Worm (Caenorhabditis elegans) whole organism, L4 larva: ENCODE data around the gene sra-9.
A peak's percentile ranks its signal among the peaks of the same experiment; 100 is the strongest.

Experiments
- F44E2.7 ChIP-seq: fragments of 200-800 bp; sonication (Bioruptor generic); IDR thresholded peaks from 2 replicates; pipeline ENCODE4 v2.1.2; 2022; ENCODE audit warnings: missing genetic modification characterization, missing compliant biosample characterization
- F49E8.2 ChIP-seq: sonication (generic microtip); optimal IDR thresholded peaks from 2 replicates; lab custom pipeline; 2016; ENCODE audit warnings: missing compliant biosample characterization, mild to moderate bottlenecking, missing genetic modification characterization, borderline replicate concordance
- T20F7.1 ChIP-seq: fragments of 200-800 bp; sonication (Bioruptor generic); optimal IDR thresholded peaks from 2 replicates; lab custom pipeline; 2018; ENCODE audit warnings: mild to moderate bottlenecking, missing genetic modification characterization, missing compliant biosample characterization
- T26A8.4 ChIP-seq: fragments of 200-800 bp; sonication (Bioruptor generic); IDR thresholded peaks from 2 replicates; pipeline ENCODE4 v1.3.6; 2022; ENCODE audit warnings: missing genetic modification characterization, missing compliant biosample characterization
- Y75B8A.6 ChIP-seq: fragments of 200-800 bp; sonication (Bioruptor generic); IDR thresholded peaks from 2 replicates; pipeline ENCODE4 v1.3.6; 2022; ENCODE audit warnings: missing genetic modification reagents, missing genetic modification characterization, missing compliant biosample characterization
- ZK546.5 ChIP-seq, 2 experiments: sonication (generic microtip); optimal IDR thresholded peaks; 2 replicates each; lab custom pipeline; 2017; ENCODE audit warnings: missing biosample characterization in 2 of 2, missing genetic modification characterization in 2 of 2
- ceh-28 ChIP-seq: fragments of 150-350 bp; optimal IDR thresholded peaks from 2 replicates; lab custom pipeline; 2014; ENCODE audit warnings: missing biosample characterization, missing genetic modification reagents, missing genetic modification characterization
- ceh-44 ChIP-seq: fragments of 200-800 bp; sonication (Bioruptor generic); IDR thresholded peaks from 2 replicates; pipeline ENCODE4 v1.3.6; 2022; ENCODE audit warnings: missing genetic modification reagents, missing genetic modification characterization, missing compliant biosample characterization
- ceh-82 ChIP-seq: sonication (generic microtip); optimal IDR thresholded peaks from 2 replicates; lab custom pipeline; 2017; ENCODE audit warnings: missing biosample characterization, missing genetic modification characterization
- daf-19 ChIP-seq: fragments of 200-800 bp; sonication (Bioruptor generic); conservative IDR thresholded peaks from 2 replicates; pipeline ENCODE4 v1.3.6; 2022; ENCODE audit warnings: missing genetic modification characterization, missing compliant biosample characterization
- dmd-8 ChIP-seq: fragments of 200-800 bp; sonication (Bioruptor generic); IDR thresholded peaks from 2 replicates; pipeline ENCODE4 v1.3.6; 2022; ENCODE audit warnings: missing genetic modification characterization, missing compliant biosample characterization
- fkh-10 ChIP-seq: fragments of 150-350 bp; optimal IDR thresholded peaks from 2 replicates; lab custom pipeline; 2014; ENCODE audit warnings: missing biosample characterization, missing genetic modification reagents, missing genetic modification characterization
- hif-1 ChIP-seq, 2 experiments: sonication (generic microtip); optimal IDR thresholded peaks; 2 replicates each; lab custom pipeline; 2016 to 2017; ENCODE audit warnings: missing compliant biosample characterization in 2 of 2, missing genetic modification characterization in 2 of 2, missing genetic modification reagents in 2 of 2, missing genotype in 2 of 2, mild to moderate bottlenecking in 1 of 2
- hlh-30 ChIP-seq: sonication (generic microtip); optimal IDR thresholded peaks from 2 replicates; lab custom pipeline; 2017; ENCODE audit warnings: antibody characterized with exemption, mild to moderate bottlenecking, missing genetic modification characterization, missing compliant biosample characterization; ENCODE audit not compliant: insufficient read depth
- hmg-1.1 ChIP-seq: fragments of 200-800 bp; sonication (Bioruptor generic); IDR thresholded peaks from 2 replicates; pipeline ENCODE4 v1.3.6; 2022; ENCODE audit warnings: missing genetic modification reagents, missing genetic modification characterization, missing compliant biosample characterization
- lin-1 ChIP-seq: fragments of 200-800 bp; sonication (Bioruptor generic); IDR thresholded peaks from 2 replicates; pipeline ENCODE4 v1.3.6; 2022; ENCODE audit warnings: missing genetic modification reagents, missing genetic modification characterization, missing compliant biosample characterization
- lin-38 ChIP-seq: fragments of 200-800 bp; sonication (Bioruptor generic); IDR thresholded peaks from 2 replicates; pipeline ENCODE4 v1.3.6; 2022; ENCODE audit warnings: missing genetic modification reagents, missing genetic modification characterization, missing compliant biosample characterization
- lir-3 ChIP-seq: sonication (generic microtip); optimal IDR thresholded peaks from 2 replicates; lab custom pipeline; 2016; ENCODE audit warnings: mild to moderate bottlenecking, missing genetic modification characterization, missing compliant biosample characterization
- lsy-2 ChIP-seq, 2 experiments: fragments of 150-350 bp in 1 of 2; sonication (generic microtip) in 1 of 2; optimal IDR thresholded peaks; 2 replicates each; lab custom pipeline; 2014 to 2017; ENCODE audit warnings: missing biosample characterization in 2 of 2, missing genetic modification characterization in 2 of 2
- madf-5 ChIP-seq, 2 experiments: fragments of 200-800 bp; sonication (Bioruptor generic); IDR thresholded peaks; 2 replicates each; pipeline ENCODE4 v1.3.6; 2022; ENCODE audit warnings: missing compliant biosample characterization in 2 of 2, missing genetic modification characterization in 2 of 2
- mdt-29 ChIP-seq: fragments of 200-800 bp; sonication (Bioruptor generic); IDR thresholded peaks from 2 replicates; pipeline ENCODE4 v1.3.6; 2022; ENCODE audit warnings: missing genetic modification reagents, missing genetic modification characterization, missing compliant biosample characterization
- mes-2 ChIP-seq: sonication (generic microtip); optimal IDR thresholded peaks from 2 replicates; lab custom pipeline; 2016; ENCODE audit warnings: missing genotype, mild to moderate bottlenecking, missing genetic modification characterization, missing compliant biosample characterization; ENCODE audit not compliant: poor library complexity, severe bottlenecking
- mxl-2 ChIP-seq: fragments of 200-800 bp; sonication (Bioruptor generic); conservative IDR thresholded peaks from 2 replicates; pipeline ENCODE4 v1.3.6; 2022; ENCODE audit warnings: missing genetic modification reagents, missing genetic modification characterization, missing compliant biosample characterization
- mxl-3 ChIP-seq: fragments of 200-800 bp; sonication (Bioruptor generic); optimal IDR thresholded peaks from 2 replicates; lab custom pipeline; 2018; ENCODE audit warnings: mild to moderate bottlenecking, missing genetic modification characterization, missing compliant biosample characterization
- nhr-102 ChIP-seq: sonication (generic microtip); optimal IDR thresholded peaks from 2 replicates; lab custom pipeline; 2016; ENCODE audit warnings: mild to moderate bottlenecking, missing genetic modification characterization, moderate library complexity, missing compliant biosample characterization
- nhr-11 ChIP-seq: fragments of 150-350 bp; optimal IDR thresholded peaks from 2 replicates; lab custom pipeline; 2014; ENCODE audit warnings: missing biosample characterization, missing genetic modification characterization
- nhr-111 ChIP-seq: fragments of 200-800 bp; sonication (Bioruptor generic); optimal IDR thresholded peaks from 2 replicates; lab custom pipeline; 2018; ENCODE audit warnings: mild to moderate bottlenecking, missing genetic modification characterization, missing compliant biosample characterization
- nhr-237 ChIP-seq: sonication (generic microtip); optimal IDR thresholded peaks from 2 replicates; lab custom pipeline; 2017; ENCODE audit warnings: missing biosample characterization, missing genetic modification characterization
- nhr-28 ChIP-seq: fragments of 150-350 bp; optimal IDR thresholded peaks from 2 replicates; lab custom pipeline; 2014; ENCODE audit warnings: missing biosample characterization, missing genetic modification characterization
- nhr-41 ChIP-seq: fragments of 200-800 bp; sonication (Bioruptor generic); IDR thresholded peaks from 2 replicates; pipeline ENCODE4 v1.3.6; 2022; ENCODE audit warnings: missing genetic modification reagents, missing genetic modification characterization, missing compliant biosample characterization
- nhr-42 ChIP-seq: fragments of 200-800 bp; sonication (Bioruptor generic); IDR thresholded peaks from 2 replicates; pipeline ENCODE4 v1.3.6; 2022; ENCODE audit warnings: missing genetic modification characterization, missing compliant biosample characterization
- nhr-48 ChIP-seq: sonication (generic microtip); optimal IDR thresholded peaks from 2 replicates; lab custom pipeline; 2016; ENCODE audit warnings: mild to moderate bottlenecking, missing genetic modification characterization, missing compliant biosample characterization
- nhr-6 ChIP-seq: fragments of 150-350 bp; optimal IDR thresholded peaks from 2 replicates; lab custom pipeline; 2014; ENCODE audit warnings: missing biosample characterization, missing genetic modification characterization
- nhr-77 ChIP-seq: fragments of 150-350 bp; optimal IDR thresholded peaks from 2 replicates; lab custom pipeline; 2014; ENCODE audit warnings: missing biosample characterization, missing genetic modification characterization
- php-3 ChIP-seq: fragments of 200-800 bp; sonication (Bioruptor generic); IDR thresholded peaks from 2 replicates; pipeline ENCODE4 v1.3.6; 2022; ENCODE audit warnings: missing genetic modification reagents, missing genetic modification characterization, missing compliant biosample characterization
- sdz-12 ChIP-seq: fragments of 200-800 bp; sonication (Bioruptor generic); optimal IDR thresholded peaks from 2 replicates; lab custom pipeline; 2018; ENCODE audit warnings: mild to moderate bottlenecking, missing genetic modification characterization, missing compliant biosample characterization
- set-16 ChIP-seq: fragments of 200-800 bp; sonication (Bioruptor generic); IDR thresholded peaks from 2 replicates; pipeline ENCODE4 v1.3.6; 2022; ENCODE audit warnings: missing genetic modification reagents, missing genetic modification characterization, missing compliant biosample characterization
- snpc-4 ChIP-seq: fragments of 150-350 bp; optimal IDR thresholded peaks from 2 replicates; lab custom pipeline; 2014; ENCODE audit warnings: missing biosample characterization, missing genetic modification characterization
- tra-1 ChIP-seq: fragments of 200-800 bp; sonication (Bioruptor generic); IDR thresholded peaks from 2 replicates; pipeline ENCODE4 v1.3.6; 2022; ENCODE audit warnings: missing genetic modification reagents, missing genetic modification characterization, missing compliant biosample characterization
- unc-130 ChIP-seq: sonication (generic microtip); optimal IDR thresholded peaks from 2 replicates; lab custom pipeline; 2016; ENCODE audit warnings: missing genetic modification reagents, missing genetic modification characterization, missing compliant biosample characterization
- unc-39 ChIP-seq: sonication (generic microtip); optimal IDR thresholded peaks from 2 replicates; lab custom pipeline; 2017; ENCODE audit warnings: missing biosample characterization, missing genetic modification characterization
- unc-62 ChIP-seq, 3 experiments: fragments of 150-350 bp in 1 of 3; sonication (generic microtip); optimal IDR thresholded peaks in 2 of 3; peaks in 1 of 3; 1 replicate in 1 of 3; 2 replicates in 2 of 3; lab custom pipeline; 2014 to 2017; ENCODE audit warnings: missing biosample characterization in 3 of 3, missing genetic modification characterization in 3 of 3, missing genetic modification reagents in 3 of 3, missing genotype in 1 of 3
- vab-7 ChIP-seq: fragments of 200-800 bp; sonication (Bioruptor generic); IDR thresholded peaks from 2 replicates; pipeline ENCODE4 v1.3.6; 2022; ENCODE audit warnings: missing genetic modification reagents, missing genetic modification characterization, missing compliant biosample characterization
- zag-1 ChIP-seq: fragments of 150-350 bp; optimal IDR thresholded peaks from 2 replicates; lab custom pipeline; 2014; ENCODE audit warnings: missing biosample characterization, missing genetic modification characterization
- zfp-2 ChIP-seq: sonication (generic microtip); optimal IDR thresholded peaks from 2 replicates; lab custom pipeline; 2016; ENCODE audit warnings: mild to moderate bottlenecking, missing genetic modification characterization, missing compliant biosample characterization

sra-9 gene

ce11 chrII:9487337-9487950 is 44.7 kb upstream of the sra-9 start, which contains the start of gene T19H5.4 (continued):
- TF ChIP-seq T26A8.4 (GFP tag; lab: Robert Waterston, UW) (peak; percentile 43; the same call in 1 of the 2 replicates), lin-38 (no peak), ceh-82 (tag; lab: Kevin White, UChicago) (no peak), mes-2 (peak; percentile 48), lin-1 (GFP tag; lab: Robert Waterston, UW) (peak; percentile 64; the same call in 1 of the 2 replicates), nhr-237 (no peak), tra-1 (GFP tag; lab: Robert Waterston, UW) (peak; percentile 46; the same call in 1 of the 2 replicates), dmd-8 (no peak), ceh-44 (no peak), madf-5 (GFP tag; IDR thresholded peaks at IDR 0.05; lab: Robert Waterston, UW) (no peak), lsy-2 (tag; optimal IDR thresholded peaks at IDR 0.05; lab: Kevin White, UChicago) (peak in 1 of 2 experiments; percentile 3), hif-1 (tag; optimal IDR thresholded peaks at IDR 0.05; lab: Kevin White, UChicago) (peak in 1 of 2 experiments; percentile 64), fkh-10 (GFP tag; lab: Kevin White, UChicago) (no peak), nhr-102 (tag; lab: Kevin White, UChicago) (no peak), nhr-11 (peak; percentile 48), zag-1 (tag; lab: Kevin White, UChicago) (no peak), ZK546.5 (tag; optimal IDR thresholded peaks at IDR 0.05; lab: Kevin White, UChicago) (no peak), mdt-29 (GFP tag; lab: Robert Waterston, UW) (peak; percentile 71; the same call in 1 of the 2 replicates), set-16 (peak; percentile 68), vab-7 (GFP tag; lab: Robert Waterston, UW) (0 out of 2 replicates have a peak, but pooled peaks have one; percentile 37), unc-39 (no peak), nhr-77 (peak; percentile 12), mxl-2 (GFP tag; lab: Robert Waterston, UW) (no peak), nhr-42 (GFP tag; lab: Robert Waterston, UW) (no peak)

- TF ChIP-seq sdz-12 (GFP tag; lab: Kevin White, UChicago) (no peak), php-3 (no peak), mxl-3 (GFP tag; lab: Kevin White, UChicago) (no peak), unc-62 (GFP tag; optimal IDR thresholded peaks at IDR 0.05 in 1 of 2; lab: Kevin White, UChicago) (peak in 1 of 2 experiments; percentile 98), unc-62 (tag; optimal IDR thresholded peaks at IDR 0.05; lab: Kevin White, UChicago) (no peak), lir-3 (tag; lab: Kevin White, UChicago) (no peak)
Observed at ce11 chrII:9489922-9490321, 42.2 kb upstream of the sra-9 start.

ce11 chrII:9490589-9490988 is 41.5 kb upstream of the sra-9 start:
- TF ChIP-seq hlh-30 (tag; lab: Kevin White, UChicago) = peak; percentile 31
- TF ChIP-seq nhr-28 (tag; lab: Kevin White, UChicago) = peak; percentile 84
- no peak for TF ChIP-seq Y75B8A.6
- TF ChIP-seq hmg-1.1 (GFP tag; lab: Robert Waterston, UW) = no peak

- no peak for TF ChIP-seq mdt-29 (GFP tag; lab: Robert Waterston, UW)
- no peak for TF ChIP-seq daf-19 (GFP tag; lab: Robert Waterston, UW)
- TF ChIP-seq tra-1 (GFP tag; lab: Robert Waterston, UW) = no peak
- TF ChIP-seq F49E8.2 (tag; lab: Kevin White, UChicago) = no peak
- TF ChIP-seq lir-3 (tag; lab: Kevin White, UChicago) = no peak
- no peak for TF ChIP-seq ceh-44
- no peak for TF ChIP-seq unc-130 (GFP tag; lab: Kevin White, UChicago)
- no peak for TF ChIP-seq T20F7.1 (GFP tag; lab: Kevin White, UChicago)
- peak; percentile 5 for TF ChIP-seq mes-2
- TF ChIP-seq snpc-4 (tag; lab: Kevin White, UChicago) = no peak
- TF ChIP-seq zag-1 (tag; lab: Kevin White, UChicago) = no peak
- TF ChIP-seq ceh-28 = no peak
- no peak for TF ChIP-seq nhr-48 (tag; lab: Kevin White, UChicago)
- no peak for TF ChIP-seq hlh-30 (tag; lab: Kevin White, UChicago)
- TF ChIP-seq lsy-2 (tag; optimal IDR thresholded peaks at IDR 0.05; lab: Kevin White, UChicago) = no peak
- TF ChIP-seq F44E2.7 (GFP tag; lab: Robert Waterston, UW) = no peak
- TF ChIP-seq mxl-2 (GFP tag; lab: Robert Waterston, UW) = no peak
- TF ChIP-seq nhr-41 (GFP tag; lab: Robert Waterston, UW) = no peak
- no peak for TF ChIP-seq zfp-2 (tag; lab: Kevin White, UChicago)
- no peak for TF ChIP-seq nhr-111 (GFP tag; lab: Kevin White, UChicago)
- peak; percentile 77 for TF ChIP-seq nhr-6 (tag; lab: Kevin White, UChicago)
Observed at ce11 chrII:9491045-9491444, 41.1 kb upstream of the sra-9 start.
